Fruit fly (Drosophila melanogaster): Measurements from ENCODE around the gene CG18417.

The CG18417 gene

dm6 chr3L:7356386-7357117 is 43.3 kb upstream of the CG18417 start, which contains the start of gene CTCF (continued):
- TF ChIP-seq dimm (GFP tag; IDR thresholded peaks at IDR 0.05): no peak
- peak; percentile 43 for TF ChIP-seq CG4424 (GFP tag; optimal IDR thresholded peaks at IDR 0.05)
- TF ChIP-seq E2f2 (GFP tag; IDR thresholded peaks at IDR 0.05): no peak; the same call in none of the 2 replicates
- no peak for TF ChIP-seq CG4328 (GFP tag; optimal IDR thresholded peaks at IDR 0.05)
- TF ChIP-seq lbe (GFP tag; optimal IDR thresholded peaks at IDR 0.05): peak; percentile 38
- peak; percentile 14 for TF ChIP-seq pum (GFP tag; optimal IDR thresholded peaks at IDR 0.05)
- TF ChIP-seq jing (GFP tag; optimal IDR thresholded peaks at IDR 0.05): no peak
- TF ChIP-seq CG14050 (GFP tag; IDR thresholded peaks at IDR 0.05): no peak
- TF ChIP-seq lola (GFP tag; optimal IDR thresholded peaks at IDR 0.05): peak in 1 of 3 experiments; percentile 16
- peak; percentile 53 for TF ChIP-seq grn (GFP tag; optimal IDR thresholded peaks at IDR 0.05)
- TF ChIP-seq h (optimal IDR thresholded peaks at IDR 0.05): no peak
- no peak for TF ChIP-seq klu (GFP tag; IDR thresholded peaks at IDR 0.05)
- no peak for TF ChIP-seq ken (GFP tag; IDR thresholded peaks at IDR 0.05)
- peak; percentile 78 for TF ChIP-seq amos (GFP tag; IDR thresholded peaks at IDR 0.05; ENCODE audit: partially characterized antibody)
- TF ChIP-seq Camta (GFP tag; optimal IDR thresholded peaks at IDR 0.05): peak; percentile 19
- no peak for TF ChIP-seq CG17912 (GFP tag; optimal IDR thresholded peaks at IDR 0.05)
- TF ChIP-seq trem (tag; optimal IDR thresholded peaks at IDR 0.05): peak; percentile 91
- TF ChIP-seq Deaf1 (tag; optimal IDR thresholded peaks at IDR 0.05): no peak
- peak; percentile 38 for TF ChIP-seq CG33557 (GFP tag; optimal IDR thresholded peaks at IDR 0.05)
- no peak for TF ChIP-seq CG6765 (GFP tag; optimal IDR thresholded peaks at IDR 0.05)
- no peak for TF ChIP-seq kay (GFP tag; optimal IDR thresholded peaks at IDR 0.05)
- TF ChIP-seq abd-A (tag; optimal IDR thresholded peaks at IDR 0.05): no peak
- peak; percentile 20 for TF ChIP-seq her (GFP tag; optimal IDR thresholded peaks at IDR 0.05)
- no peak for TF ChIP-seq Kr (GFP tag; optimal IDR thresholded peaks at IDR 0.05)
- TF ChIP-seq sima (GFP tag; optimal IDR thresholded peaks at IDR 0.05): no peak
- peak; percentile 64 for TF ChIP-seq CG32772 (GFP tag; IDR thresholded peaks at IDR 0.05)
- TF ChIP-seq CG34224 (GFP tag; IDR thresholded peaks at IDR 0.05; ENCODE audit: partially characterized antibody): peak; percentile 73
- TF ChIP-seq Hr51 (GFP tag; optimal IDR thresholded peaks at IDR 0.05): no peak
- peak; percentile 33; the same call in 1 of the 2 replicates for TF ChIP-seq CG6689 (GFP tag; IDR thresholded peaks at IDR 0.05)
- TF ChIP-seq Sry-δ (GFP tag; optimal IDR thresholded peaks at IDR 0.05): peak; percentile 90
- TF ChIP-seq CG12299 (tag; optimal IDR thresholded peaks at IDR 0.05): no peak
- no peak for TF ChIP-seq CG2202 (tag; optimal IDR thresholded peaks at IDR 0.05)
- no peak for TF ChIP-seq cas (GFP tag; IDR thresholded peaks at IDR 0.05)
- no peak for TF ChIP-seq CG6254 (GFP tag; optimal IDR thresholded peaks at IDR 0.05)
- TF ChIP-seq CG10321 (GFP tag; IDR thresholded peaks at IDR 0.05): no peak
- peak; percentile 39 for TF ChIP-seq slp2 (GFP tag; optimal IDR thresholded peaks at IDR 0.05)
- peak; percentile 85 for TF ChIP-seq CG34376 (GFP tag; optimal IDR thresholded peaks at IDR 0.05)
- TF ChIP-seq Taf1 (GFP tag; IDR thresholded peaks at IDR 0.05): no peak
- no peak for TF ChIP-seq CG6272 (GFP tag; IDR thresholded peaks at IDR 0.05)
- no peak for TF ChIP-seq kah (GFP tag; optimal IDR thresholded peaks at IDR 0.05)
- TF ChIP-seq phol (tag; optimal IDR thresholded peaks at IDR 0.05): peak; percentile 100
- no peak for TF ChIP-seq CG2199 (GFP tag; IDR thresholded peaks at IDR 0.05)
- peak; percentile 67; the same call in 2 of the 3 replicates for TF ChIP-seq dysf (GFP tag; IDR thresholded peaks at IDR 0.05)
- TF ChIP-seq CG5953 (GFP tag; IDR thresholded peaks at IDR 0.05): no peak
- peak; percentile 68; the same call in 1 of the 3 replicates for TF ChIP-seq CG6791 (GFP tag; IDR thresholded peaks at IDR 0.05; ENCODE audit: partially characterized antibody)
- peak; percentile 51 for TF ChIP-seq HLH3B (GFP tag; IDR thresholded peaks at IDR 0.05)
- no peak for TF ChIP-seq ap (GFP tag; IDR thresholded peaks at IDR 0.05)
- TF ChIP-seq eve (GFP tag; optimal IDR thresholded peaks at IDR 0.05): no peak
- TF ChIP-seq Dek (tag; optimal IDR thresholded peaks at IDR 0.05): no peak
- peak; percentile 49 for TF ChIP-seq Tbp (GFP tag; optimal IDR thresholded peaks at IDR 0.05)

Measured in whole organism, embryonic.